Worm (Caenorhabditis elegans): ENCODE results near the gene F35C11.3.

The F35C11.3 gene

ce11 chrII:8238155-8238554 lies 8.4 kb upstream of the F35C11.3 start, which contains the start of gene nlp-5:
TSS of gene nlp-5 (plus strand) at chrII:8238455.
- TF ChIP-seq sptf-1 (tag; optimal IDR thresholded peaks at IDR 0.05) (no peak), unc-120 (tag; optimal IDR thresholded peaks at IDR 0.05; ENCODE audit: poor library complexity, severe bottlenecking) (no peak), nhr-28 (tag; optimal IDR thresholded peaks at IDR 0.05) (no peak), lin-13 (tag; optimal IDR thresholded peaks at IDR 0.05) (no peak), nhr-12 (tag; optimal IDR thresholded peaks at IDR 0.05) (no peak), pha-4 (tag; optimal IDR thresholded peaks at IDR 0.05) (no peak), nhr-76 (tag; optimal IDR thresholded peaks at IDR 0.05) (no peak), mab-5 (tag; optimal IDR thresholded peaks at IDR 0.05) (no peak), lsy-2 (tag; optimal IDR thresholded peaks at IDR 0.05) (no peak), hlh-1 (tag; optimal IDR thresholded peaks at IDR 0.05) (no peak), tbx-8 (GFP tag; optimal IDR thresholded peaks at IDR 0.05) (no peak), ceh-39 (tag; optimal IDR thresholded peaks at IDR 0.05) (no peak), nhr-237 (tag; optimal IDR thresholded peaks at IDR 0.05) (no peak), ceh-43 (GFP tag; optimal IDR thresholded peaks at IDR 0.05) (no peak), snpc-4 (tag; optimal IDR thresholded peaks at IDR 0.05) (no peak), mls-2 (tag; optimal IDR thresholded peaks at IDR 0.05) (no peak)

ce11 chrII:8248745-8249144 lies 2.2 kb downstream of the F35C11.3 start, which contains the start of the genes F35C11.2 and F35C11.4:
TSS of gene F35C11.2 (minus strand) at chrII:8248834.
TSS of gene F35C11.4 (plus strand) at chrII:8249004.
- TF ChIP-seq nhr-2 (tag; optimal IDR thresholded peaks at IDR 0.05) (no peak), unc-120 (tag; optimal IDR thresholded peaks at IDR 0.05; ENCODE audit: poor library complexity, severe bottlenecking) (no peak), unc-62 (GFP tag; optimal IDR thresholded peaks at IDR 0.05) (no peak), blmp-1 (tag; optimal IDR thresholded peaks at IDR 0.05) (no peak), tbx-8 (GFP tag; optimal IDR thresholded peaks at IDR 0.05) (no peak), hlh-1 (tag; optimal IDR thresholded peaks at IDR 0.05) (no peak), lin-13 (tag; optimal IDR thresholded peaks at IDR 0.05) (no peak)

- no peak for TF ChIP-seq M03D4.4 (tag; optimal IDR thresholded peaks at IDR 0.05)
- no peak for TF ChIP-seq nhr-2 (tag; optimal IDR thresholded peaks at IDR 0.05)
- TF ChIP-seq nhr-28 (tag; optimal IDR thresholded peaks at IDR 0.05): no peak
- TF ChIP-seq lsy-2 (tag; optimal IDR thresholded peaks at IDR 0.05): no peak
- TF ChIP-seq ceh-83 (GFP tag; optimal IDR thresholded peaks at IDR 0.05): no peak
- no peak for TF ChIP-seq drap-1 (GFP tag; optimal IDR thresholded peaks at IDR 0.05)
- TF ChIP-seq unc-62 (GFP tag; optimal IDR thresholded peaks at IDR 0.05): no peak
- no peak for TF ChIP-seq flh-1 (GFP tag; optimal IDR thresholded peaks at IDR 0.05)
- TF ChIP-seq blmp-1 (tag; optimal IDR thresholded peaks at IDR 0.05): no peak
- no peak for TF ChIP-seq ceh-39 (tag; optimal IDR thresholded peaks at IDR 0.05)
- TF ChIP-seq ceh-43 (GFP tag; optimal IDR thresholded peaks at IDR 0.05): no peak
- TF ChIP-seq snpc-4 (tag; optimal IDR thresholded peaks at IDR 0.05): no peak
- no peak for TF ChIP-seq tbx-8 (GFP tag; optimal IDR thresholded peaks at IDR 0.05)
- TF ChIP-seq nhr-12 (tag; optimal IDR thresholded peaks at IDR 0.05): no peak
- TF ChIP-seq unc-39 (tag; optimal IDR thresholded peaks at IDR 0.05): no peak
- no peak for TF ChIP-seq lin-13 (tag; optimal IDR thresholded peaks at IDR 0.05)
- TF ChIP-seq mab-5 (tag; optimal IDR thresholded peaks at IDR 0.05): no peak
Measured at ce11 chrII:8249710-8250109, 3.1 kb downstream of the F35C11.3 start.

ce11 chrII:8253160-8253793 lies 6.7 kb downstream of the F35C11.3 start, which contains the start of gene F35C11.5:
TSS of gene F35C11.5 (plus strand) at chrII:8253743.
- no peak for TF ChIP-seq mep-1 (tag; optimal IDR thresholded peaks at IDR 0.05)
- no peak for TF ChIP-seq ceh-39 (tag; optimal IDR thresholded peaks at IDR 0.05)
- no peak for TF ChIP-seq bed-3 (GFP tag; optimal IDR thresholded peaks at IDR 0.05)
- TF ChIP-seq pha-4 (tag; optimal IDR thresholded peaks at IDR 0.05): no peak
- TF ChIP-seq mls-2 (tag; optimal IDR thresholded peaks at IDR 0.05): no peak
- no peak for TF ChIP-seq mab-5 (tag; optimal IDR thresholded peaks at IDR 0.05)
- TF ChIP-seq sem-2 (GFP tag; optimal IDR thresholded peaks at IDR 0.05): no peak
- TF ChIP-seq nhr-12 (tag; optimal IDR thresholded peaks at IDR 0.05): no peak
- no peak for TF ChIP-seq M03D4.4 (tag; optimal IDR thresholded peaks at IDR 0.05)
- no peak for TF ChIP-seq ces-1 (GFP tag; optimal IDR thresholded peaks at IDR 0.05)
- TF ChIP-seq sptf-1 (tag; optimal IDR thresholded peaks at IDR 0.05): no peak
- no peak for TF ChIP-seq cnd-1 (tag; optimal IDR thresholded peaks at IDR 0.05)
- TF ChIP-seq drap-1 (GFP tag; optimal IDR thresholded peaks at IDR 0.05): no peak
- no peak for TF ChIP-seq elt-3 (tag; optimal IDR thresholded peaks at IDR 0.05)
- TF ChIP-seq elt-1 (tag; optimal IDR thresholded peaks at IDR 0.05; ENCODE audit: borderline replicate concordance, insufficient read depth): no peak
- TF ChIP-seq ceh-43 (GFP tag; optimal IDR thresholded peaks at IDR 0.05): no peak
- TF ChIP-seq blmp-1 (tag; optimal IDR thresholded peaks at IDR 0.05): no peak
